Worm (Caenorhabditis elegans) whole organism, young adult: ENCODE results near the gene sri-70.
"Not testable (repeated sequence)": the region's sequence is repeated elsewhere in the genome, so short reads cannot be mapped to it uniquely, and the experiment has no call there.

ENCODE experiments used
- B0035.1 ChIP-seq: sonication (generic microtip); optimal IDR thresholded peaks from 2 replicates; lab custom pipeline; 2016; ENCODE audit warnings: missing genetic modification characterization, mild to moderate bottlenecking, missing compliant biosample characterization, missing genotype, missing genetic modification reagents
- B0336.3 ChIP-seq: fragments of 200-800 bp; sonication (Bioruptor generic); IDR thresholded peaks from 2 replicates; pipeline ENCODE4 v1.3.6; 2022; ENCODE audit warnings: missing genetic modification characterization, missing compliant biosample characterization
- F33H1.4 ChIP-seq: fragments of 200-800 bp; sonication (Bioruptor generic); IDR thresholded peaks from 2 replicates; pipeline ENCODE4 v1.3.6; 2022; ENCODE audit warnings: missing genetic modification reagents, missing genetic modification characterization, missing compliant biosample characterization
- F55B11.4 ChIP-seq: sonication (generic microtip); optimal IDR thresholded peaks from 2 replicates; lab custom pipeline; 2016; ENCODE audit warnings: missing compliant biosample characterization, missing genetic modification characterization, borderline replicate concordance; ENCODE audit not compliant: insufficient read depth
- K12H6.12 ChIP-seq: fragments of 200-800 bp; sonication (Bioruptor generic); optimal IDR thresholded peaks from 2 replicates; lab custom pipeline; 2018; ENCODE audit warnings: mild to moderate bottlenecking, missing genetic modification characterization, missing compliant biosample characterization
- Y53F4B.3 ChIP-seq: fragments of 200-800 bp; sonication (Bioruptor generic); IDR thresholded peaks from 2 replicates; pipeline ENCODE4 v1.3.6; 2022; ENCODE audit warnings: missing genetic modification reagents, missing genetic modification characterization, missing compliant biosample characterization
- aptf-3 ChIP-seq: fragments of 200-800 bp; sonication (Bioruptor generic); IDR thresholded peaks from 2 replicates; pipeline ENCODE4 v1.3.6; 2022; ENCODE audit warnings: missing genetic modification characterization, missing compliant biosample characterization
- attf-3 ChIP-seq: fragments of 200-800 bp; sonication (Bioruptor generic); conservative IDR thresholded peaks from 2 replicates; pipeline ENCODE4 v1.3.6; 2022; ENCODE audit warnings: missing genetic modification reagents, missing genetic modification characterization, missing compliant biosample characterization
- attf-5 ChIP-seq: fragments of 200-800 bp; sonication (Bioruptor generic); optimal IDR thresholded peaks from 2 replicates; lab custom pipeline; 2018; ENCODE audit warnings: mild to moderate bottlenecking, missing genetic modification characterization, missing compliant biosample characterization
- attf-6 ChIP-seq: fragments of 200-800 bp; sonication (Bioruptor generic); IDR thresholded peaks from 2 replicates; pipeline ENCODE4 v1.3.6; 2022; ENCODE audit warnings: missing genetic modification reagents, missing genetic modification characterization, missing compliant biosample characterization
- bed-2 ChIP-seq: fragments of 200-800 bp; sonication (Bioruptor generic); IDR thresholded peaks from 2 replicates; pipeline ENCODE4 v1.3.6; 2022; ENCODE audit warnings: missing genetic modification reagents, missing genetic modification characterization, missing compliant biosample characterization
- ceh-79 ChIP-seq: sonication (generic microtip); optimal IDR thresholded peaks from 2 replicates; lab custom pipeline; 2017; ENCODE audit warnings: mild to moderate bottlenecking, missing genetic modification characterization, missing compliant biosample characterization
- chd-7 ChIP-seq: sonication (generic microtip); optimal IDR thresholded peaks from 2 replicates; lab custom pipeline; 2016; ENCODE audit warnings: mild to moderate bottlenecking, missing genetic modification characterization, moderate library complexity, missing compliant biosample characterization
- dox-1 ChIP-seq: fragments of 200-800 bp; sonication (Bioruptor generic); IDR thresholded peaks from 2 replicates; pipeline ENCODE4 v1.3.6; 2022; ENCODE audit warnings: missing genetic modification reagents, missing genetic modification characterization, missing compliant biosample characterization
- egrh-3 ChIP-seq: fragments of 200-800 bp; sonication (Bioruptor generic); IDR thresholded peaks from 2 replicates; pipeline ENCODE4 v1.3.6; 2022; ENCODE audit warnings: missing genetic modification reagents, missing genetic modification characterization, missing compliant biosample characterization
- fkh-3 ChIP-seq: sonication (generic microtip); optimal IDR thresholded peaks from 2 replicates; lab custom pipeline; 2016; ENCODE audit warnings: mild to moderate bottlenecking, missing genetic modification characterization, missing compliant biosample characterization
- gei-17 ChIP-seq: fragments of 200-800 bp; sonication (Bioruptor generic); optimal IDR thresholded peaks from 2 replicates; lab custom pipeline; 2018; ENCODE audit warnings: mild to moderate bottlenecking, missing genetic modification characterization, missing compliant biosample characterization
- hlh-26 ChIP-seq: fragments of 200-800 bp; sonication (Bioruptor generic); conservative IDR thresholded peaks from 2 replicates; pipeline ENCODE4 v1.3.6; 2022; ENCODE audit warnings: missing genetic modification reagents, missing genetic modification characterization, missing compliant biosample characterization
- lin-40 ChIP-seq: sonication (generic microtip); optimal IDR thresholded peaks from 2 replicates; lab custom pipeline; 2016; ENCODE audit warnings: missing genetic modification characterization, mild to moderate bottlenecking, missing compliant biosample characterization, missing genotype, missing genetic modification reagents
- madf-3 ChIP-seq: fragments of 200-800 bp; sonication (Bioruptor generic); IDR thresholded peaks from 2 replicates; pipeline ENCODE4 v1.3.6; 2022; ENCODE audit warnings: missing genetic modification reagents, missing genetic modification characterization, missing compliant biosample characterization
- nfya-1 ChIP-seq: sonication (generic microtip); optimal IDR thresholded peaks from 2 replicates; lab custom pipeline; 2017; ENCODE audit warnings: antibody characterized with exemption, missing compliant biosample characterization, missing genetic modification characterization, borderline replicate concordance; ENCODE audit not compliant: insufficient read depth
- nhr-120 ChIP-seq: fragments of 200-800 bp; sonication (Bioruptor generic); IDR thresholded peaks from 2 replicates; pipeline ENCODE4 v1.3.6; 2022; ENCODE audit warnings: missing genetic modification characterization, missing compliant biosample characterization
- nhr-179 ChIP-seq: sonication (generic microtip); optimal IDR thresholded peaks from 2 replicates; lab custom pipeline; 2016; ENCODE audit warnings: mild to moderate bottlenecking, missing genetic modification characterization, missing compliant biosample characterization
- nhr-90 ChIP-seq: sonication (generic microtip); optimal IDR thresholded peaks from 2 replicates; lab custom pipeline; 2016; ENCODE audit warnings: missing genotype, mild to moderate bottlenecking, missing genetic modification characterization, missing compliant biosample characterization
- pha-4 ChIP-seq: fragments of 150-350 bp; sonication (generic microtip); optimal IDR thresholded peaks from 2 replicates; lab custom pipeline; 2014; ENCODE audit warnings: missing biosample characterization, missing genetic modification reagents, missing genetic modification characterization
- sea-2 ChIP-seq: fragments of 200-800 bp; sonication (Bioruptor generic); IDR thresholded peaks from 2 replicates; pipeline ENCODE4 v1.3.6; 2022; ENCODE audit warnings: missing genetic modification characterization, missing compliant biosample characterization
- snpc-4 ChIP-seq, 5 experiments: fragments of 150-350 bp in 1 of 5; sonication (generic microtip) in 4 of 5; optimal IDR thresholded peaks; 2 replicates each; lab custom pipeline; 2014 to 2018; ENCODE audit warnings: missing genetic modification characterization in 5 of 5, missing biosample characterization in 3 of 5, antibody characterized with exemption in 2 of 5, mild to moderate bottlenecking in 2 of 5, missing compliant biosample characterization in 2 of 5, missing genotype in 2 of 5, moderate library complexity in 2 of 5, missing genetic modification reagents in 1 of 5
- xnd-1 ChIP-seq: sonication (generic microtip); optimal IDR thresholded peaks from 2 replicates; lab custom pipeline; 2016; ENCODE audit warnings: missing genotype, missing genetic modification reagents, missing genetic modification characterization, missing compliant biosample characterization
- zim-3 ChIP-seq: sonication (generic microtip); optimal IDR thresholded peaks from 2 replicates; lab custom pipeline; 2017; ENCODE audit warnings: mild to moderate bottlenecking, missing genetic modification characterization, moderate library complexity, missing compliant biosample characterization
- ztf-22 ChIP-seq: fragments of 200-800 bp; sonication (Bioruptor generic); optimal IDR thresholded peaks from 2 replicates; lab custom pipeline; 2018; ENCODE audit warnings: mild to moderate bottlenecking, missing genetic modification characterization, moderate library complexity, missing compliant biosample characterization
- ztf-26 ChIP-seq: sonication (generic microtip); optimal IDR thresholded peaks from 2 replicates; lab custom pipeline; 2017; ENCODE audit warnings: missing genetic modification characterization, missing compliant biosample characterization
- ztf-6 ChIP-seq: fragments of 200-800 bp; sonication (Bioruptor generic); IDR thresholded peaks from 2 replicates; pipeline ENCODE4 v1.3.6; 2022; ENCODE audit warnings: missing genetic modification reagents, missing genetic modification characterization, missing compliant biosample characterization

sri-70 gene

ce11 chrV:17258868-17259267, 44.0 kb upstream of the sri-70 start, which contains the start of gene fbxa-85:
Gene fbxa-85, plus strand, starts transcription at chrV:17259168.
- no peak for TF ChIP-seq bed-2 (GFP tag; lab: Robert Waterston, UW)
- TF ChIP-seq attf-3 (GFP tag; lab: Robert Waterston, UW) = no peak
- no peak for TF ChIP-seq B0035.1 (tag; lab: Kevin White, UChicago)
- TF ChIP-seq nhr-179 (tag; lab: Kevin White, UChicago) = no peak
- TF ChIP-seq F55B11.4 (tag; lab: Kevin White, UChicago) = no peak
- TF ChIP-seq pha-4 (tag; lab: Kevin White, UChicago) = no peak
- TF ChIP-seq nhr-90 (tag; lab: Kevin White, UChicago) = no peak
- no peak for TF ChIP-seq xnd-1 (tag; lab: Kevin White, UChicago)
- TF ChIP-seq sea-2 (GFP tag; lab: Robert Waterston, UW) = no peak
- no peak for TF ChIP-seq B0336.3 (GFP tag; lab: Robert Waterston, UW)
- TF ChIP-seq snpc-4 (GFP tag; optimal IDR thresholded peaks at IDR 0.05; lab: Kevin White, UChicago) = no peak
- TF ChIP-seq snpc-4 (tag; optimal IDR thresholded peaks at IDR 0.05; lab: Kevin White, UChicago) = no peak
- TF ChIP-seq attf-5 = no peak
- TF ChIP-seq hlh-26 (GFP tag; lab: Robert Waterston, UW) = no peak

ce11 chrV:17261385-17261784, 41.5 kb upstream of the sri-70 start:
- no peak for TF ChIP-seq Y53F4B.3 (GFP tag; lab: Robert Waterston, UW)
- no peak for TF ChIP-seq fkh-3 (tag; lab: Kevin White, UChicago)
- no peak for TF ChIP-seq snpc-4 (GFP tag; optimal IDR thresholded peaks at IDR 0.05; lab: Kevin White, UChicago)
- peak in 2 of 4 experiments; percentile 71 for TF ChIP-seq snpc-4 (tag; optimal IDR thresholded peaks at IDR 0.05; lab: Kevin White, UChicago)
- 0 out of 2 replicates have a peak, but pooled peaks have one; percentile 16 for TF ChIP-seq attf-6 (GFP tag; lab: Robert Waterston, UW)
- TF ChIP-seq aptf-3 (GFP tag; lab: Robert Waterston, UW) = no peak
- no peak for TF ChIP-seq ztf-26
- no peak for TF ChIP-seq egrh-3 (GFP tag; lab: Robert Waterston, UW)
- no peak for TF ChIP-seq pha-4 (tag; lab: Kevin White, UChicago)
- TF ChIP-seq attf-3 (GFP tag; lab: Robert Waterston, UW) = no peak
- TF ChIP-seq K12H6.12 (tag; lab: Kevin White, UChicago) = no peak
- no peak for TF ChIP-seq madf-3 (GFP tag; lab: Robert Waterston, UW)
- TF ChIP-seq ztf-22 (GFP tag; lab: Kevin White, UChicago) = no peak
- no peak for TF ChIP-seq nfya-1 (tag; lab: Kevin White, UChicago)
- 0 out of 2 replicates have a peak, but pooled peaks have one; percentile 38 for TF ChIP-seq dox-1 (GFP tag; lab: Robert Waterston, UW)

ce11 chrV:17264855-17265254, 38.0 kb upstream of the sri-70 start, which contains the start of gene K10G4.3:
Gene K10G4.3, minus strand, starts transcription at chrV:17264955.
- not testable (repeated sequence) for TF ChIP-seq ztf-6 (GFP tag; lab: Robert Waterston, UW); chd-7; F33H1.4 (GFP tag; lab: Robert Waterston, UW)

- TF ChIP-seq gei-17 (no peak), zim-3 (tag; lab: Kevin White, UChicago) (no peak), snpc-4 (GFP tag; optimal IDR thresholded peaks at IDR 0.05; lab: Kevin White, UChicago) (no peak), snpc-4 (tag; optimal IDR thresholded peaks at IDR 0.05; lab: Kevin White, UChicago) (no peak), lin-40 (tag; lab: Kevin White, UChicago) (no peak)
These were observed 30.7 kb upstream of the sri-70 start for ce11 chrV:17272112-17272511.

- TF ChIP-seq nhr-120 (no peak), ceh-79 (tag; lab: Kevin White, UChicago) (no peak)
These were observed 29.6 kb upstream of the sri-70 start, which contains the start of gene K10G4.10 for ce11 chrV:17273249-17273648. Gene K10G4.10, plus strand, starts transcription at chrV:17273549.
